Worm (Caenorhabditis elegans): ENCODE results near the gene C29F3.3.

Gene C29F3.3

DNA sequence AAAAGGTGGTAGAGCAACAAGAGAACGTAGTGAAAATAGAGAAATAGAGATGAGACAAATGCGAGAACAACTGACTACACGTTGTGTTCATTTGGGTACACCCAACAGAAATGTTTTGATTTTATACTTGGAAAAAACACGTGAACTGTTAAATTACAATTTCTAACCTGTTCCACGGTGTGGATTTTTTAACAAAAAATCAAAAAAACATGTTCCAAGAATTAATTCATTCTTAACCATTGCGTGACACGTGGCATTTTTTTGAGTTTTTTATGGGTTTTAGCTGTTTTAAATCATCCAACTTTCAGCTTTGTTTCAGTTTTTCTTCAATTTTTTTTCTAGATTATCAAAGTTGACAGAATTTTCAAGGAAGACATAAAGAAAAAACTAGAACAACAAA lies 14.2 kb upstream of the C29F3.3 start, which contains the start of gene ech-1.1:
Gene ech-1.1 (minus strand): TSS at position 101 of the 400 bp plus-strand sequence.
- TF ChIP-seq hmg-1.2 (GFP tag; IDR thresholded peaks at IDR 0.05) = 0 out of 2 replicates have a peak, but pooled peaks have one; percentile 45

DNA sequence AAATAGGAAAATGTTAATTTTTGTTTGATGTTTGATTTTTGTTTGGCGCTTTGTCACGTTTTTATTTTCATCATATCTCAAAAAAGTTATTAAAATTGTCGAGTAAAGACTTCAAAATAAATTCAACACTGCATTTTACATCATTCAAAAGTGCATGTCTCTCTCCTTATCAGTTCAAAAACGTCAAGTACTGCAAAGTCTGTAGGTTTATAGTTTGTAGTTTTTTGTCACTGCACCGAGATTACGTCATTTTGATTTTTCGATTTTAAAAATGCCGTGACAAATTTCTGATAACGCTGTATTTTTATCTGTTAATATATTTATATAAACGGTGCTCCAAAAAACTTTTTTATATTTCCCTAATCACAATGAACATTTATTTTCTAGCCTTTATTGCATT lies 7.5 kb upstream of the C29F3.3 start, which contains the start of gene C29F3.7:
Gene C29F3.7 (plus strand): TSS at position 254 of the 400 bp plus-strand sequence.
- TF ChIP-seq xnd-1 (tag; optimal IDR thresholded peaks at IDR 0.05) (no peak), sptf-2 (GFP tag; optimal IDR thresholded peaks at IDR 0.05) (no peak), ceh-40 (GFP tag; IDR thresholded peaks at IDR 0.05) (no peak), nhr-80 (tag; optimal IDR thresholded peaks at IDR 0.05) (peak; percentile 92), F57A8.1 (GFP tag; optimal IDR thresholded peaks at IDR 0.05) (no peak), cebp-1 (GFP tag; IDR thresholded peaks at IDR 0.05) (peak; percentile 16; the same call in 1 of the 2 replicates), cebp-1 (tag; optimal IDR thresholded peaks at IDR 0.05) (no peak), atf-7 (tag; optimal IDR thresholded peaks at IDR 0.05) (peak; percentile 85), ztf-6 (GFP tag; IDR thresholded peaks at IDR 0.05) (no peak), unc-62 (GFP tag; optimal IDR thresholded peaks at IDR 0.05) (peak; percentile 49), ztf-22 (GFP tag; optimal IDR thresholded peaks at IDR 0.05) (peak; percentile 78)

DNA sequence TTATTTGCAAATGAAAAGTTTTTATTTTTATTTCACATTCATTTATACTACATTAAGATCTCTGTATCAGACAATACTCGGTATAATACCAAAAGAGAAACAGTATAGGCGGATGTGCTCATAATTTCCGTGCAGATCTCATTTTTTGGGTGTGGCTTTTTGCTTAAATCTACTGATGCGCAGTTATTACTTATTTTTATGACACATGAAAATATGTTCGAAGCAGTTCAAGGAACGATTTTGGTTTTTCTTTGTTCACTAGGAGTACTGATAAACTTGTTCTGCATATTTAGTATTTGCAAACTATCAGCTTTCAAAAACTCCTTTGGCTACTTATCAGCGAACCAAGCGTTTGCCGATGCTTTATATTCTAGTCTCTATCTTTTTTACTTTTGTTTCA lies 5.2 kb upstream of the C29F3.3 start, which contains the start of gene srx-58:
Gene srx-58 (plus strand): TSS at position 301 of the 400 bp plus-strand sequence.
- TF ChIP-seq unc-130 (GFP tag; optimal IDR thresholded peaks at IDR 0.05) (no peak), akir-1 (GFP tag; optimal IDR thresholded peaks at IDR 0.05) (no peak), F39B2.1 (GFP tag; IDR thresholded peaks at IDR 0.05) (no peak), hmg-1.2 (GFP tag; IDR thresholded peaks at IDR 0.05) (no peak), dpl-1 (GFP tag; optimal IDR thresholded peaks at IDR 0.05) (no peak), Y67H2A.10 (GFP tag; conservative IDR thresholded peaks at IDR 0.05) (no peak), mcd-1 (GFP tag; IDR thresholded peaks at IDR 0.05) (no peak), hsf-1 (GFP tag; IDR thresholded peaks at IDR 0.05) (no peak), B0336.3 (GFP tag; IDR thresholded peaks at IDR 0.05) (no peak), F55B11.4 (tag; optimal IDR thresholded peaks at IDR 0.05; ENCODE audit: borderline replicate concordance, insufficient read depth) (no peak), nfya-1 (tag; optimal IDR thresholded peaks at IDR 0.05; ENCODE audit: borderline replicate concordance, insufficient read depth) (no peak), C06A6.2 (GFP tag; conservative IDR thresholded peaks at IDR 0.05) (no peak), lin-40 (tag; optimal IDR thresholded peaks at IDR 0.05) (no peak), nhr-27 (tag; optimal IDR thresholded peaks at IDR 0.05) (no peak), ceh-91 (GFP tag; IDR thresholded peaks at IDR 0.05) (no peak), lsl-1 (GFP tag; optimal IDR thresholded peaks at IDR 0.05) (no peak), ztf-26 (tag; optimal IDR thresholded peaks at IDR 0.05) (no peak), madf-6 (GFP tag; IDR thresholded peaks at IDR 0.05) (no peak), sea-2 (GFP tag; IDR thresholded peaks at IDR 0.05) (no peak)

DNA sequence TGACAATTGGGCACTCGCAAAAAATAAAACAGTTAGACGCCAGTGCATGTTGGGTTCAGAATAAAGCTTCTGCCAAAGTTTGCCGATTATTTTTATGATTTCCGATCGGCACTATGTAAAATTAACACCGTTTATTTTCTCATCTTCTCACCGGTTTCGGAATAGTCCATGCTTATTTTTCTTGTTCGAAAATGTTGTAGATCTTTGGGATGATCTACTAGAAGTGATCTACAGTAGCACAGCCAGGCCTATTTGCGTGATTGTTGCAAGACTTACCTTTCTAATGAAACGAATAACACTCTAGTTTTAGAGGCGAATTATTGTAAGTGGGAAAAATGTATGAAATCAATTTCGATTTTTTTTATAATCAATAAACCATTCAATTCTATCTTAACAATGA lies 3.4 kb upstream of the C29F3.3 start, which contains the start of gene clec-231:
Gene clec-231 (minus strand): TSS at position 101 of the 400 bp plus-strand sequence.
- TF ChIP-seq rcor-1 (GFP tag; IDR thresholded peaks at IDR 0.05) (no peak), rec-8 (tag; optimal IDR thresholded peaks at IDR 0.05) (no peak), ztf-26 (tag; optimal IDR thresholded peaks at IDR 0.05) (no peak), B0019.2 (GFP tag; conservative IDR thresholded peaks at IDR 0.05) (no peak), F33H1.4 (GFP tag; IDR thresholded peaks at IDR 0.05) (no peak), snpc-1.3 (tag; optimal IDR thresholded peaks at IDR 0.05; ENCODE audit: insufficient read depth) (no peak), F55B11.4 (tag; optimal IDR thresholded peaks at IDR 0.05; ENCODE audit: borderline replicate concordance, insufficient read depth) (no peak), hsf-1 (GFP tag; IDR thresholded peaks at IDR 0.05) (no peak), unc-62 (GFP tag; optimal IDR thresholded peaks at IDR 0.05) (no peak), tbx-9 (tag; optimal IDR thresholded peaks at IDR 0.05; ENCODE audit: borderline replicate concordance) (no peak), ceh-79 (tag; optimal IDR thresholded peaks at IDR 0.05) (no peak), B0336.3 (GFP tag; IDR thresholded peaks at IDR 0.05) (no peak), egl-44 (GFP tag; IDR thresholded peaks at IDR 0.05) (no peak), zim-3 (tag; optimal IDR thresholded peaks at IDR 0.05) (no peak), unc-130 (GFP tag; optimal IDR thresholded peaks at IDR 0.05) (no peak), Y67H2A.10 (GFP tag; conservative IDR thresholded peaks at IDR 0.05) (no peak), chd-7 (tag; optimal IDR thresholded peaks at IDR 0.05) (no peak), sdz-38 (tag; optimal IDR thresholded peaks at IDR 0.05) (no peak), ccch-3 (GFP tag; optimal IDR thresholded peaks at IDR 0.05) (no peak), ztf-18 (tag; optimal IDR thresholded peaks at IDR 0.05) (no peak)

All from whole organism, young adult.